Fruit fly (Drosophila melanogaster): ENCODE results near the gene nol.
A peak's percentile ranks its signal among the peaks of the same experiment; 100 is the strongest.

Gene nol

DNA sequence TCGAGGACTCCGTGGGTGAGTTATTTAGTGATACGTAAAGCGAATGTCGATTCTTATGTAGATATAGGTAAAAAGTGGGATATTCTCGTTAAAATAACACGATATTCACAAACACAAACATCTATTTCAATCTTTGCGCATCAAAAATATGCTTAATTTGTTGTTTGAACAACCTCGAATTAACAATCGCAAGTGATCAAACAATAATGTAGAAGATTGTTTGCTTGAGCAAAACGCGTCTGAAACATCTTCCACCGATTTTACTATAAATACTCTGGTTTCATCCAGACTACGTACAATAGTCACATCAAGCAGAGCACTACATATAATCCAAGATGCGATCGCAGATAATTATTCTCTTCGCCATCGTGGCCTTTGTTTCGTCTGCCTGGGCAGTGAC lies at the start of gene nol:
Gene nol, plus strand, starts transcription at position 301 of the 400 bp plus-strand sequence.
- TF ChIP-seq CG17806 (tag; optimal IDR thresholded peaks at IDR 0.05) (no peak), Ets98B (GFP tag; IDR thresholded peaks at IDR 0.05) (no peak)

DNA sequence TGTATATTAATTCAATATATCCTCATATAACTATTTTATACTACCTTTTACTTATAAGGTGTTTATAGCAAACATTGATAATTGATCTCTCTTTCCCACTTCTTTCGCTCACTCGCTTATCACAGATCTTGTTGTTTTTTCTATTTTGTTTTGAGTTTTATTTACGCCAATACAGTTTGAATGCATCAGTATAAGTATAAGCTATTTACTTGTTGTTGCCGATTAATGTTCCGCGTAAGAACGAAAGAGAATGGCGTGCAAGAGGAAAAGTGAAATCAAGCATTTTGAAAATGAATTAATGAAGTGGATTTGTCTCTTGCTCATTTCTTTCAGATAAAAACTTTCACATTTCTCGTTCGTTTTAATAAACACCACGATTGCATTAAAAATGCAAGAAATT lies 47.0 kb upstream of the nol start:
- TF ChIP-seq CG13204 (GFP tag; optimal IDR thresholded peaks at IDR 0.05) (no peak), Ets98B (GFP tag; IDR thresholded peaks at IDR 0.05) (peak; percentile 11; the same call in 1 of the 2 replicates), EcR (GFP tag; optimal IDR thresholded peaks at IDR 0.05) (peak; percentile 15)

DNA sequence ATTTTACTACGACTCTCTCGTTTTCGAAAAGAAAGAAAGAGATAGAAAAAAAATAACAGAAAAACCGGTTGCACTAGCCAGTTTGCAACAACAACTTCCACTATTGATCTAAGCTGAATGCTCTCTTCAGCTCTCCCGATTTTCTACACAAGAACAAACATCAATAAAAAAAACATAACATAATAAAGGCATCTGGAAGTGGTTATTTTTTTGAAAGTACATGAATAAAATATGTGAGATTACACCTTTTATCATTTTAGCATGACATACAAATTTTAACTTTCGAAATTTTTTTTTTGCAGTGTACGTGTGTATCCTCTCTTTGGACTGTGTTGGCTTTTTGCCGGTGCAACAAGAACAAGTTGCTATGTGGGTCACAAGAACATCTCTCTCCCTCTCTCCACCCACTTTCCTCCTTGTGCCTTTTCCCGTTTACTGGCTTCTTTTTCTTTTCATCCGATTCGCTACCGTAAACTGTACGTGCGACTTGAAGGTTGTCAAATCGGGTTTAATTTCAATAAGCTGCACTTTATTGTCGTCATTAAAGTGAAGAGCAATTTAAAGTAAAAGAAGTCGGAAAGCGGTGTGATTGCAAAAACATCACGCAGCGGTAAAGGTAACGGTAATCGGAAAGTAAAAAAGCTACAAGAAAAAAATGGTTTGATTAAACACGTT lies 45.9 kb upstream of the nol start:
- TF ChIP-seq CG10348 (GFP tag; IDR thresholded peaks at IDR 0.05), result peak; percentile 94
- peak; percentile 98 for TF ChIP-seq CG34367 (tag; optimal IDR thresholded peaks at IDR 0.05)
- peak; percentile 95 for TF ChIP-seq D1 (tag; optimal IDR thresholded peaks at IDR 0.05)
- peak; percentile 99 for TF ChIP-seq CG32121 (GFP tag; IDR thresholded peaks at IDR 0.05)
- TF ChIP-seq CG17806 (tag; optimal IDR thresholded peaks at IDR 0.05), result peak; percentile 98
- peak; percentile 96 for TF ChIP-seq Pif1B (GFP tag; optimal IDR thresholded peaks at IDR 0.05)
- TF ChIP-seq gl (tag; optimal IDR thresholded peaks at IDR 0.05), result peak; percentile 93
- peak; percentile 98 for TF ChIP-seq rn (GFP tag; IDR thresholded peaks at IDR 0.05)
- peak; percentile 93 for TF ChIP-seq CG13204 (GFP tag; optimal IDR thresholded peaks at IDR 0.05)
- peak; percentile 98 for TF ChIP-seq CG9948 (tag; optimal IDR thresholded peaks at IDR 0.05)
- peak; percentile 96 for TF ChIP-seq fd96Ca (GFP tag; IDR thresholded peaks at IDR 0.05)
- peak; percentile 74 for TF ChIP-seq EcR (GFP tag; optimal IDR thresholded peaks at IDR 0.05)
- peak; percentile 99 for TF ChIP-seq CG8301 (tag; optimal IDR thresholded peaks at IDR 0.05)
- peak; percentile 98 for TF ChIP-seq CG15710 (tag; optimal IDR thresholded peaks at IDR 0.05)
- TF ChIP-seq CG12605 (GFP tag; IDR thresholded peaks at IDR 0.05), result peak; percentile 99
- TF ChIP-seq Pif1A (GFP tag; optimal IDR thresholded peaks at IDR 0.05), result peak; percentile 98
- peak; percentile 99 for TF ChIP-seq CG4496 (GFP tag; IDR thresholded peaks at IDR 0.05)
- peak; percentile 84 for TF ChIP-seq Snoo (tag; optimal IDR thresholded peaks at IDR 0.05)
- TF ChIP-seq CG8159 (tag; optimal IDR thresholded peaks at IDR 0.05), result peak; percentile 97
- peak; percentile 99 for TF ChIP-seq Ets98B (GFP tag; IDR thresholded peaks at IDR 0.05)
- TF ChIP-seq CG14655 (GFP tag; optimal IDR thresholded peaks at IDR 0.05), result peak; percentile 99

DNA sequence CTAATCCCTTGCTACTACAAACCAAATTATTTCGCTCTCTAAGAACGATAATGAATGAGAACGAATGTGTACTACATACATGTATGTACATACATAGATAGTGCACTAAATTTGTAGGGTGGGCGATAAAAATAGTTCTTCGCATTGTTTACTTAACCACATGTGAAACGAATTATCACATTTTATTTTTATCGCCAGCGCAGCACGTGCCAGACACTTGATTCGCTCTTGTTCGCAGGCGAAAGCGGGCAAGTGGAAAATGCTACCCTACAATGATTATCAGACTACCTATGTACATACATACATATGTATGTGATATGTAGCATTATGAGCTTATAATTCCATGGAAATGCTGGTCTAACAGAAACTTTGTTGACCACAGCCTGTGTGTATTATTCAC lies 44.8 kb upstream of the nol start:
- no peak for TF ChIP-seq D1 (tag; optimal IDR thresholded peaks at IDR 0.05)
- no peak for TF ChIP-seq CG17806 (tag; optimal IDR thresholded peaks at IDR 0.05)
- TF ChIP-seq CG15710 (tag; optimal IDR thresholded peaks at IDR 0.05), result no peak
- no peak for TF ChIP-seq fd96Ca (GFP tag; IDR thresholded peaks at IDR 0.05)
- TF ChIP-seq CG13204 (GFP tag; optimal IDR thresholded peaks at IDR 0.05), result no peak
- no peak for TF ChIP-seq Pif1A (GFP tag; optimal IDR thresholded peaks at IDR 0.05)
- no peak for TF ChIP-seq Pif1B (GFP tag; optimal IDR thresholded peaks at IDR 0.05)
- no peak for TF ChIP-seq CG32121 (GFP tag; IDR thresholded peaks at IDR 0.05)
- no peak for TF ChIP-seq gl (tag; optimal IDR thresholded peaks at IDR 0.05)
- no peak for TF ChIP-seq Ets98B (GFP tag; IDR thresholded peaks at IDR 0.05)

DNA sequence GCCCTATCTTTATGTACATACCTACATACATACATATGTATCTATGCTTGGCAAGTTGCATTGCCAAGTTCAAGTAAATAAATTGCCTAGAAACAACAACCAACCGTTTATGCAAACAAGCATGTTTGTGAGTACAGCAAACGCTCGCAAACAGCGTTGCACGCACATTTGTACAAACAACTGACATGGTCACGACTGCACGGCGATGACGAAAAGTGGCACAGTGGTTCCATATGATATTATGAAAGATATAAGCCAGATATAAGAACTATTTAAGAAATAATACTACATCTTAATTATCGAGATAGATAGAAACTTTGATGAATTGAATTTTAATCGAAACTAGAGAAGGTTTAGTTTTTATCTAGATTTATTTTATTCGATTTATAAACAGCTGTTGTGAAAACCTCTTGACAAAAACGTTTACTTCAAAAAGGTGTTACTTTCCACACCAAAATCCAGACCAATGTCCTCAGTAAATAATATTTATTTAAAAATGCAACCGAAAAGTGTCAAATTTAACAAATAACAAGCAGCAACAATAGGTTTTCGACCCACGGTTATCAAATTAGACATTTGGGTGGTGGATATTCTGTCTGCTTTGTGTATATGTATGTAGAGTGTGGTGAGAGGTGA lies 40.7 kb upstream of the nol start:
- TF ChIP-seq Ets98B (GFP tag; IDR thresholded peaks at IDR 0.05) (peak; percentile 49), CG15710 (tag; optimal IDR thresholded peaks at IDR 0.05) (no peak), CG9948 (tag; optimal IDR thresholded peaks at IDR 0.05) (peak; percentile 39), CG12605 (GFP tag; IDR thresholded peaks at IDR 0.05) (no peak), CG14655 (GFP tag; optimal IDR thresholded peaks at IDR 0.05) (peak; percentile 71), gl (tag; optimal IDR thresholded peaks at IDR 0.05) (no peak), CG8301 (tag; optimal IDR thresholded peaks at IDR 0.05) (peak; percentile 59), CG13204 (GFP tag; optimal IDR thresholded peaks at IDR 0.05) (no peak), EcR (GFP tag; optimal IDR thresholded peaks at IDR 0.05) (no peak), Snoo (tag; optimal IDR thresholded peaks at IDR 0.05) (peak; percentile 38), CG32121 (GFP tag; IDR thresholded peaks at IDR 0.05) (peak; percentile 63), CG8159 (tag; optimal IDR thresholded peaks at IDR 0.05) (peak; percentile 31), rn (GFP tag; IDR thresholded peaks at IDR 0.05) (no peak), Pif1A (GFP tag; optimal IDR thresholded peaks at IDR 0.05) (peak; percentile 63), Pif1B (GFP tag; optimal IDR thresholded peaks at IDR 0.05) (peak; percentile 72)

DNA sequence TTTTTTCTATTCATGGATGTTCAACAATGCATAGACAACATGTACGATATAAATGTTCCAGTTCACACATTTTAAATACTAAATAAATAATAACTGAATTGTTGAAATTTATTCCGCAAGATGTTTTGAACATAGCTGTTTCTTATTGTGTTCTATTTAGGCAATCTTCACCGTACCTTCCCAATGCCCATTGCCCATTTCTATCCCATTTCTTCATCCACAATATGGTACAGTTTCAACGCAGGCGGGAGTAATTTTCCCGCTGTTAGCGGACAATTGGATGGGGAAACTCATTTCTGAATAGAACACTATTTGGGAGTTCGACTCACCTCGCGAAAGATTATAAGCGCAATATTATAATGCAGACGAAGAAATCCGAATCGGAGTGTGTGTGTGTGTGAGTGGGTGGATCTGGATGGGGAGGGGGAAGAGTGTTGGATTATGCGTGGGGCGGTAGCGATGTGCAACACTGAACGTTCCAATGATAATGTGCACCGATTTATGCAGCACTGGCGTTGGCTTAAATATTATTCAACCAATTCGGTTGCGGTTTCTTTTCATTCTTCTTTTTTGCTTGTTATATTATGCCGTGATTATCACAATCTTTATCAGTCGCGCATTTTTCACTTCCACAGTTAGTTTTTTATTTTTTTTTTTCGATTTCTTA lies 38.6 kb upstream of the nol start:
- TF ChIP-seq CG14655 (GFP tag; optimal IDR thresholded peaks at IDR 0.05) (peak; percentile 33), Ets98B (GFP tag; IDR thresholded peaks at IDR 0.05) (peak; percentile 49), fd96Ca (GFP tag; IDR thresholded peaks at IDR 0.05) (peak; percentile 52; the same call in 1 of the 3 replicates), CG8301 (tag; optimal IDR thresholded peaks at IDR 0.05) (peak; percentile 4), D1 (tag; optimal IDR thresholded peaks at IDR 0.05) (no peak), CG4496 (GFP tag; IDR thresholded peaks at IDR 0.05) (peak; percentile 50), CG17806 (tag; optimal IDR thresholded peaks at IDR 0.05) (no peak), CG8159 (tag; optimal IDR thresholded peaks at IDR 0.05) (peak; percentile 25), CG9948 (tag; optimal IDR thresholded peaks at IDR 0.05) (no peak), rn (GFP tag; IDR thresholded peaks at IDR 0.05) (no peak), gl (tag; optimal IDR thresholded peaks at IDR 0.05) (no peak), CG13204 (GFP tag; optimal IDR thresholded peaks at IDR 0.05) (peak; percentile 34), EcR (GFP tag; optimal IDR thresholded peaks at IDR 0.05) (no peak), CG10348 (GFP tag; IDR thresholded peaks at IDR 0.05) (no peak), Pif1B (GFP tag; optimal IDR thresholded peaks at IDR 0.05) (peak; percentile 50), CG12605 (GFP tag; IDR thresholded peaks at IDR 0.05) (0 out of 2 replicates have a peak, but pooled peaks have one; percentile 21), CG15710 (tag; optimal IDR thresholded peaks at IDR 0.05) (peak; percentile 23), CG34367 (tag; optimal IDR thresholded peaks at IDR 0.05) (no peak), Snoo (tag; optimal IDR thresholded peaks at IDR 0.05) (peak; percentile 60), Pif1A (GFP tag; optimal IDR thresholded peaks at IDR 0.05) (peak; percentile 36), CG32121 (GFP tag; IDR thresholded peaks at IDR 0.05) (peak; percentile 57; the same call in 1 of the 2 replicates)

All from whole organism, pupa.